Worm (Caenorhabditis elegans) whole organism, L4/young adult: Measurements from ENCODE around the gene F12A10.1.

Experiments used
- W03F9.2 ChIP-seq: fragments of 150-350 bp; optimal IDR thresholded peaks from 2 replicates; lab custom pipeline; 2014; ENCODE audit warnings: missing biosample characterization, missing genetic modification characterization
- dao-5 ChIP-seq: sonication (generic microtip); optimal IDR thresholded peaks from 2 replicates; lab custom pipeline; 2016; ENCODE audit warnings: missing genotype, missing genetic modification characterization, moderate library complexity, missing compliant biosample characterization
- him-1 ChIP-seq: sonication (generic microtip); optimal IDR thresholded peaks from 2 replicates; lab custom pipeline; 2016; ENCODE audit warnings: missing genotype, missing genetic modification reagents, missing genetic modification characterization, missing compliant biosample characterization

Gene F12A10.1

ce11 chrII:5496375-5496774 lies at the start of gene F12A10.1:
Gene F12A10.1, plus strand, starts transcription at chrII:5496540.
- TF ChIP-seq him-1 (tag; lab: Kevin White, UChicago) (no peak), W03F9.2 (no peak), dao-5 (tag; lab: Kevin White, UChicago) (no peak)

DNA sequence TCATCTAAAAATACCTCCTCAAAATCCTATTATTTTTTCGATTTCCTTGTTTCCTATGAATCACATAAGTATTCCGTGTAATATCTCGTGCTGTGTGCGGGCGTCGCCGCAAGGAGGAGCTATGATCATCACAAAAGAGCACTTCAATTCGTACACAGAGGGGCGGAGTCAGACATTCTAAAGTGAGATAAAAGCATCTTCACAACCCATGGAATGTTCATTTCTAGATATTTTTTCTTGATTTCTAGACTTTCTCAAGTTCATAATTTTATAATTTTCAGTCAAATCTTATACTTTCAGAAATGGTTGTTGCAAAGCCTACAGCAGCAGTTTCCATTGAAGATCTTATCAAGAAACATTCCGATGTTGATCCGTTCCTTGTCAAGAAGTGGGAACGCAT lies 49.0 kb upstream of the F12A10.1 start, which contains the start of gene cex-1:
TSS of gene cex-1 (plus strand) at position 301 of the 400 bp plus-strand sequence.
- TF ChIP-seq him-1 (tag; lab: Kevin White, UChicago) (no peak), W03F9.2 (no peak), dao-5 (tag; lab: Kevin White, UChicago) (no peak)

ce11 chrII:5449219-5449618 lies 47.1 kb upstream of the F12A10.1 start:
- TF ChIP-seq him-1 (tag; lab: Kevin White, UChicago) (no peak), dao-5 (tag; lab: Kevin White, UChicago) (no peak), W03F9.2 (no peak)

DNA sequence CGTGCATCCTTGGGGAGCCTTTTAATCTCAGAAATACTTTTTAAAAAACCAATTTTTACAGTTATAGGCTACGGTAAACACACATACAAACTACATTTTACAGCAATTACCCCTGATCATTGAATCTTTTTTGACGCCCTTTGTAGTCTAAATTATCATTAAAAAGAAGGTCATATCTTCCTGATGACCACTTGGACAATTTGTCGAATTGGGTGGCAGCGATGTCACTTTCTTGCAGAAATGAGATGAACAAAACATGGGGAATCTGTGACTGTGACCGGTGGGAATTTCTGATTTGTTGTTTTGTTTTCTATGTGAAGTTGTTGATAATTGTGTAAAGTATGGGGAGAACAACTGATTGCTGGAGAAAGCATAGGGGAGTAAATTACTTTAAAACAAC lies 46.7 kb upstream of the F12A10.1 start:
- TF ChIP-seq dao-5 (tag; lab: Kevin White, UChicago) (no peak), him-1 (tag; lab: Kevin White, UChicago) (no peak), W03F9.2 (no peak)

ce11 chrII:5451278-5451677 lies 45.1 kb upstream of the F12A10.1 start:
- no peak for TF ChIP-seq him-1 (tag; lab: Kevin White, UChicago)
- TF ChIP-seq W03F9.2, result no peak
- TF ChIP-seq dao-5 (tag; lab: Kevin White, UChicago), result no peak

- TF ChIP-seq W03F9.2 (no peak), him-1 (tag; lab: Kevin White, UChicago) (no peak), dao-5 (tag; lab: Kevin White, UChicago) (no peak)
Measured at ce11 chrII:5453547-5453946, 42.8 kb upstream of the F12A10.1 start, which contains the start of gene dhs-5. Gene dhs-5, plus strand, starts transcription at chrII:5453847.

DNA sequence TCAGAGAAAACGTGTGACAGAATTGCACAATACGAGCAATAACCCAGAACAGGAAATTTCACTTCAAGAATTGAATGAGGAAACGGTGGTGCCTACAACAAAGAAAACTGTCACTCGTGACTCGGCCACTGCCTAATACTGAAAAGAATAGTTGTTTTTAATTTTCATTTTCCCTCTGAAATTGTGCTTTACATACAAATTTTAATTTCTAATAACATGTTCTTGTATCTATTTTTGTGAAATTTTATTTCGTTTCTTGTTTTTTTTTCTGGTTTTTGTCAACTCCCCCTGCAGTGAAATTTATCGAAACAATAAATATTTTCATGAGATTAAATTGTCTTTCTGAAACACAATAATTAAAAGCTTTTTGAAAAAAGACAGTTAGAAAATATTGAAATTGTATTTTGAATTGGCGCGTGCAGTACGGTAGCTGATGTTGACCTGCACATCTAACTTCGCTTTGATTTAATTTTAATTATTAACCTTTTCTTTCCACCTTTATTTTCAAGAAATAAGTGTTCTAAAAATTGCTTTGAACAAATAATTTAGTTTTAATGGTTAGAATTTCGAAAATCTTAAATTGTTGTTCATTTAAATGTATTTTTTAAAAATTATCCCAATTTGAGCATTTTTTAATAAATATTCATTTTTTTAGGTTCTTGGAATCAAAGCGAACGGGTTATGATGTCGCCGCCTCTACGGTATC lies 40.5 kb upstream of the F12A10.1 start, which contains the start of gene daz-1:
TSS of gene daz-1 (plus strand) at position 656 of the 706 bp plus-strand sequence.
- TF ChIP-seq him-1 (tag; lab: Kevin White, UChicago), result no peak
- no peak for TF ChIP-seq dao-5 (tag; lab: Kevin White, UChicago)

DNA sequence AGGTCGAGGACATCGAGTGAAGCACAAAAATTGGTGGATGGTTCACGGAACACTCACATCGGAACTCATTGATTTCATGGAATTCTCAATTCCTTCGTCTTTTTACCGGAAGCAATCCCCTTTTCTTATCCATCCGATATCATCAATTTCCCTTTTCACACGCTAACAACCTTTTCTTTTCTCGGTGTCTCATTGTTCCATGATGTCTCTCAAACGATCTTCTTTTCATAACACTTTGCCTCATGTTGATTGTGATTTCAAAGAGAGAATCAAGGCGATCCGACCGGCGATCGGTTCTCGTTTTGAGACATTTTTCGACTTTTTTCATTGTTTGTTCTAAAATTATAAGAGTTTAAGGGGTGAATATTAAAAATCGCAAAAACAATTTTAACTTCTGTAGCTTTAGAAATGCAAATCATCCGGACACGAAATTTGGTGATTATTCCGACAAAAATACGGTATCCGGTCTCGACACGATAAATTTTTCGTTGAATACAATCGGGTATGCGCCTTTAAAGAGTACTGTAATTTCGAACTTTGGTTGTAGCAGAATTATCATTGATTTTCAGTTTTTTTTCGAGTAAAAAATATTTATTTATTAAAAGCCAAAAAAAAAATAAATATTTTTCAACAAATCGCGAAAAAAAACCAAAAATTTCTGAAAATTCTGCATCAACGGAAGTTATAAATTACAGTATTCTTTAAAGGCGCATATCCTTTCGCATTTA lies 37.5 kb upstream of the F12A10.1 start:
- TF ChIP-seq him-1 (tag; lab: Kevin White, UChicago) (no peak), W03F9.2 (no peak), dao-5 (tag; lab: Kevin White, UChicago) (no peak)

DNA sequence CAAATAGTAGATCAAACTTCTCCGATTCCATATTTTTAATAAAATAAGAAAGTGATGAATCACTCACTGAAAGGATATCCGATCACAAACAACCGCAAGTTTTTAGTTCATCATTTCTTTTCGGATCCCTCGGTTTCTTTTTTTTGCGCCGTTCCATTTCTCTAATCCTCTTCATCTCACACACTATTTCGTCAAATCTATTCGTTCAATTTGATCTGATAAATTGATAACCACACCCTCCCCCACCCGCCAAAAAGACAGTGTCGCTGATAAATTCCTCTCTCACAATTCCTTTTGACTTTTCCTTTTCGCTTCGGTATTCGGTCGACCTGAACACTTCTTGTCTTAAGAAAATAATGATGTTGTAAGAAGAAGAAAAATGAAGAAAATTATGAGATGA lies 36.8 kb upstream of the F12A10.1 start:
- TF ChIP-seq dao-5 (tag; lab: Kevin White, UChicago), result no peak
- TF ChIP-seq W03F9.2, result no peak
- no peak for TF ChIP-seq him-1 (tag; lab: Kevin White, UChicago)

- no peak for TF ChIP-seq dao-5 (tag; lab: Kevin White, UChicago)
- TF ChIP-seq W03F9.2, result no peak
- TF ChIP-seq him-1 (tag; lab: Kevin White, UChicago), result no peak
Measured at ce11 chrII:5460911-5461310, 35.4 kb upstream of the F12A10.1 start.

DNA sequence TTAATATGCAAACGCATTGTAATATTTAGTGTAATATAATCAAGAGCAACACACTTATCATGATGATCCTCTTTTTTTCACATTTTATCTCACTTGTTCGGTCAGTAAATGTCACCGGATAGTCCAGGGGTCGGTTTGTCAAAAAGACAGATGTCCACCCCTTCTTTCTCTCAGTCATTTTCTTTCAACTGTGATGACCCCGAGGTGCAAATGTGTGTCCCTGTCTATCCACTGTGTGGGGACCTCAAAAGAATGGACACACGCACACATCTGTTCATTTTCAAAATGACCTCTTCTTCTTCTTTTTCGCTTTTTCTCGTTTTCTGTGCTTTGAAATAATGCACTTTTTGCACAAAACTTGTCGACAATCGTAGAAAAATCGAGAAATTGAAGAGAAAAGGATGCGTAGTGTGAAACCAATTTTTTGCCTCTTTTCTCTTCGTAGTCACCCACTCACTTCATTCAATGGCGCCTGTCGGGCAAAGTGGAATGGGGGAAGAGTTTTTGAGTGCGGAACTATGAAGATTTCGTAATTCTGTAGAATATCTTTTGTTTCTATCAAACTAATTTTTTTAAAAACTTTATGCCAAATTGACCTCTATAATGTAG lies 32.5 kb upstream of the F12A10.1 start:
- TF ChIP-seq dao-5 (tag; lab: Kevin White, UChicago) (no peak), W03F9.2 (no peak), him-1 (tag; lab: Kevin White, UChicago) (no peak)

DNA sequence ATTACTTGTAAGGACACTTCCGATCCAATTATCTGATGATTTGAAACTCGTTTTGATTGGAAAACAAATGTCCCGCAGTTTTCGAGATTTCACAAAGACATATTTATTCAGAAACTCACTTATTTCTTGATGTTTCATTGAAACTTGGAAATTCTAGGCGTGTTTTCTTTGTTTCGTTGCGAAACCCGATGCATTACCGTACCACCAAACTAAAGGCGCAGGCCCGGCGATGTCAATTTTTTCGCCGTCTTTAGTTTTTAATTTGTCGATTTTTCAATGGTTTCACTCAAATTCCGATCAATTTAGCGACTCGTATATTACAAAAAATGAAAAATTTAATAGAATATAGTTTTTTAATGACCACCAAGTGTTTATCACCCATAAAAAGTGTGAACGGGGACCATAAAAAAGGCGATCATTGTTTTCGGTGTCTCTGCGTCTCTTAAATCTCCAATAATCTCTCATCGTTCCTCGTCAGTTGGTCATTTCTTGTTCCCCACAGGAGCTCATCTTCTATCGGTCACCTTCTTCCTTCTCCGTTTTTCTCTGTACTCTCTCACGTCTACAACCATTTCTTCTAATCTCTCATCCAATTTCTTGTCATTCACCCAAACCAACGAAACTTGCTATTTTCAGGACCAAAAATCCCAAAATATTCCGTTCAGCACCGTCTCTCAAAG lies 30.5 kb upstream of the F12A10.1 start, which contains the start of gene clr-1:
TSS of gene clr-1 (plus strand) at position 630 of the 680 bp plus-strand sequence.
- no peak for TF ChIP-seq W03F9.2
- TF ChIP-seq dao-5 (tag; lab: Kevin White, UChicago), result no peak
- TF ChIP-seq him-1 (tag; lab: Kevin White, UChicago), result no peak

- peak; percentile 58 for TF ChIP-seq W03F9.2
- no peak for TF ChIP-seq dao-5 (tag; lab: Kevin White, UChicago)
Measured at ce11 chrII:5473946-5474423, 22.4 kb upstream of the F12A10.1 start, which contains the start of gene mrps-16. Gene mrps-16, plus strand, starts transcription at chrII:5474373.
